Worm (Caenorhabditis elegans) whole organism, L2 larva: ENCODE measurements around the gene F42A9.6.

Source experiments
- ceh-82 ChIP-seq: fragments of 150-350 bp; optimal IDR thresholded peaks from 2 replicates; lab custom pipeline; 2014; ENCODE audit warnings: missing biosample characterization, missing genetic modification characterization
- mab-5 ChIP-seq: fragments of 150-350 bp; optimal IDR thresholded peaks from 2 replicates; lab custom pipeline; 2014; ENCODE audit warnings: missing biosample characterization, missing genetic modification characterization
- nhr-12 ChIP-seq: fragments of 150-350 bp; optimal IDR thresholded peaks from 2 replicates; lab custom pipeline; 2014; ENCODE audit warnings: missing biosample characterization, missing genetic modification characterization
- nhr-129 ChIP-seq: fragments of 150-350 bp; optimal IDR thresholded peaks from 2 replicates; lab custom pipeline; 2014; ENCODE audit warnings: missing biosample characterization, missing genetic modification characterization
- nhr-77 ChIP-seq: fragments of 150-350 bp; optimal IDR thresholded peaks from 2 replicates; lab custom pipeline; 2014; ENCODE audit warnings: missing biosample characterization, missing genetic modification characterization
- snpc-4 ChIP-seq: fragments of 150-350 bp; optimal IDR thresholded peaks from 2 replicates; lab custom pipeline; 2014; ENCODE audit warnings: missing biosample characterization, missing genetic modification characterization
- zag-1 ChIP-seq: fragments of 150-350 bp; optimal IDR thresholded peaks from 2 replicates; lab custom pipeline; 2014; ENCODE audit warnings: missing biosample characterization, missing genetic modification characterization

DNA sequence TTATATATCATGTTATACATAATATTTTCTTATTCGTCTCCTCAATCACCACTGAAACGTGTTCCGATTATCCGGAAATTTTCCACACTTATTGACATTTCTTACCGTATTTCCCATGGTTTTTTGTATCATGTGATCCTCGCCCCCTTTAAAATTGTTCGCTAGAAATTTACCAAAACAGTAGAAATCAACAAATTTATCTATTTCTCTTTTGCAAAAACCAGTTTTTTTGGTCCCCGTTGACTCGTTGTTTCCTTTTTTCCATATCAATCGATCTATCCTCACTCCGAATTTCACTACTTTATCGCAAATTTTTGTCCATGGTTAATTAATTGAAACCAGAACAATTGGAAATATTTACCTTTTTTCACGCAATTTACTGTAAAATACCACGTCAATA, 16.7 kb downstream of the F42A9.6 start:
- TF ChIP-seq mab-5 (tag; lab: Kevin White, UChicago) (no peak), nhr-77 (tag; lab: Kevin White, UChicago) (no peak), zag-1 (tag; lab: Kevin White, UChicago) (no peak), nhr-12 (tag; lab: Kevin White, UChicago) (no peak), snpc-4 (no peak), nhr-129 (no peak), ceh-82 (no peak)
